Worm (Caenorhabditis elegans) whole organism, L4 larva: ENCODE results near the gene daf-11.

Source experiments
- F37D6.2 ChIP-seq: sonication (generic microtip); optimal IDR thresholded peaks from 2 replicates; lab custom pipeline; 2016; ENCODE audit warnings: mild to moderate bottlenecking, missing genetic modification characterization, missing compliant biosample characterization
- aha-1 ChIP-seq: fragments of 150-350 bp; peaks from one replicate; lab custom pipeline; 2014; ENCODE audit warnings: missing biosample characterization, missing genetic modification characterization
- arid-1 ChIP-seq: fragments of 200-800 bp; sonication (Bioruptor generic); conservative IDR thresholded peaks from 2 replicates; pipeline ENCODE4 v1.3.6; 2022; ENCODE audit warnings: missing genetic modification reagents, missing genetic modification characterization, missing compliant biosample characterization
- ceh-32 ChIP-seq: sonication (generic microtip); optimal IDR thresholded peaks from 2 replicates; lab custom pipeline; 2016; ENCODE audit warnings: mild to moderate bottlenecking, missing genetic modification characterization, missing compliant biosample characterization; ENCODE audit not compliant: poor library complexity
- ceh-62 ChIP-seq: sonication (generic microtip); optimal IDR thresholded peaks from 2 replicates; lab custom pipeline; 2017; ENCODE audit warnings: missing biosample characterization, missing genetic modification characterization
- ceh-82 ChIP-seq: sonication (generic microtip); optimal IDR thresholded peaks from 2 replicates; lab custom pipeline; 2017; ENCODE audit warnings: missing biosample characterization, missing genetic modification characterization
- ces-1 ChIP-seq: fragments of 150-350 bp; sonication (generic microtip); optimal IDR thresholded peaks from 4 replicates; lab custom pipeline; 2014; ENCODE audit warnings: missing biosample characterization, missing genetic modification reagents, missing genetic modification characterization
- cey-2 ChIP-seq: sonication (generic microtip); optimal IDR thresholded peaks from 3 replicates; lab custom pipeline; 2017; ENCODE audit warnings: missing genetic modification characterization, mild to moderate bottlenecking, missing compliant biosample characterization, antibody characterized with exemption, borderline replicate concordance; ENCODE audit not compliant: insufficient read depth
- dmd-6 ChIP-seq: fragments of 200-800 bp; sonication (Bioruptor generic); IDR thresholded peaks from 2 replicates; pipeline ENCODE4 v1.3.6; 2022; ENCODE audit warnings: missing genetic modification reagents, missing genetic modification characterization, missing compliant biosample characterization
- dve-1 ChIP-seq: sonication (generic microtip); optimal IDR thresholded peaks from 2 replicates; lab custom pipeline; 2017; ENCODE audit warnings: antibody characterized with exemption, mild to moderate bottlenecking, missing genetic modification characterization, missing compliant biosample characterization; ENCODE audit not compliant: insufficient read depth
- egl-27 ChIP-seq: sonication (generic microtip); optimal IDR thresholded peaks from 3 replicates; lab custom pipeline; 2017; ENCODE audit warnings: missing biosample characterization, missing genetic modification reagents, missing genetic modification characterization
- fkh-10 ChIP-seq: fragments of 150-350 bp; optimal IDR thresholded peaks from 2 replicates; lab custom pipeline; 2014; ENCODE audit warnings: missing biosample characterization, missing genetic modification reagents, missing genetic modification characterization
- hlh-11 ChIP-seq: fragments of 200-800 bp; sonication (Bioruptor generic); optimal IDR thresholded peaks from 2 replicates; lab custom pipeline; 2018; ENCODE audit warnings: mild to moderate bottlenecking, missing genetic modification characterization, missing compliant biosample characterization
- lim-7 ChIP-seq: fragments of 200-800 bp; sonication (Bioruptor generic); IDR thresholded peaks from 2 replicates; pipeline ENCODE4 v1.3.6; 2022; ENCODE audit warnings: missing genetic modification characterization, missing compliant biosample characterization
- lin-13 ChIP-seq: fragments of 150-350 bp; optimal IDR thresholded peaks from 2 replicates; lab custom pipeline; 2014; ENCODE audit warnings: missing biosample characterization, missing genetic modification reagents, missing genetic modification characterization
- lin-29 ChIP-seq: fragments of 200-800 bp; sonication (Bioruptor generic); IDR thresholded peaks from 2 replicates; pipeline ENCODE4 v1.3.6; 2022; ENCODE audit warnings: missing genetic modification reagents, missing genetic modification characterization, missing compliant biosample characterization
- mes-2 ChIP-seq: sonication (generic microtip); optimal IDR thresholded peaks from 2 replicates; lab custom pipeline; 2016; ENCODE audit warnings: missing genotype, mild to moderate bottlenecking, missing genetic modification characterization, missing compliant biosample characterization; ENCODE audit not compliant: poor library complexity, severe bottlenecking
- nhr-10 ChIP-seq: fragments of 150-350 bp; optimal IDR thresholded peaks from 2 replicates; lab custom pipeline; 2014; ENCODE audit warnings: missing biosample characterization, missing genetic modification characterization
- nhr-11 ChIP-seq: fragments of 150-350 bp; optimal IDR thresholded peaks from 2 replicates; lab custom pipeline; 2014; ENCODE audit warnings: missing biosample characterization, missing genetic modification characterization
- nhr-28 ChIP-seq: fragments of 150-350 bp; optimal IDR thresholded peaks from 2 replicates; lab custom pipeline; 2014; ENCODE audit warnings: missing biosample characterization, missing genetic modification characterization
- nhr-42 ChIP-seq: fragments of 200-800 bp; sonication (Bioruptor generic); IDR thresholded peaks from 2 replicates; pipeline ENCODE4 v1.3.6; 2022; ENCODE audit warnings: missing genetic modification characterization, missing compliant biosample characterization
- php-3 ChIP-seq: fragments of 200-800 bp; sonication (Bioruptor generic); IDR thresholded peaks from 2 replicates; pipeline ENCODE4 v1.3.6; 2022; ENCODE audit warnings: missing genetic modification reagents, missing genetic modification characterization, missing compliant biosample characterization
- pqm-1 ChIP-seq: sonication (generic microtip); optimal IDR thresholded peaks from 2 replicates; lab custom pipeline; 2017; ENCODE audit warnings: missing biosample characterization, missing genetic modification characterization
- skn-1 ChIP-seq: fragments of 150-350 bp; optimal IDR thresholded peaks from 2 replicates; lab custom pipeline; 2014; ENCODE audit warnings: missing biosample characterization, missing genetic modification characterization
- snpc-1.2 ChIP-seq: fragments of 200-800 bp; sonication (Bioruptor generic); IDR thresholded peaks from 2 replicates; pipeline ENCODE4 v1.3.6; 2022; ENCODE audit warnings: missing genetic modification reagents, missing genetic modification characterization, missing compliant biosample characterization
- unc-130 ChIP-seq: sonication (generic microtip); optimal IDR thresholded peaks from 2 replicates; lab custom pipeline; 2016; ENCODE audit warnings: missing genetic modification reagents, missing genetic modification characterization, missing compliant biosample characterization
- unc-62 ChIP-seq, 3 experiments: fragments of 150-350 bp in 1 of 3; sonication (generic microtip); optimal IDR thresholded peaks in 2 of 3; peaks in 1 of 3; 1 replicate in 1 of 3; 2 replicates in 2 of 3; lab custom pipeline; 2014 to 2017; ENCODE audit warnings: missing biosample characterization in 3 of 3, missing genetic modification characterization in 3 of 3, missing genetic modification reagents in 3 of 3, missing genotype in 1 of 3
- zag-1 ChIP-seq: fragments of 150-350 bp; optimal IDR thresholded peaks from 2 replicates; lab custom pipeline; 2014; ENCODE audit warnings: missing biosample characterization, missing genetic modification characterization
- zfp-2 ChIP-seq: sonication (generic microtip); optimal IDR thresholded peaks from 2 replicates; lab custom pipeline; 2016; ENCODE audit warnings: mild to moderate bottlenecking, missing genetic modification characterization, missing compliant biosample characterization
- zfp-3 ChIP-seq: fragments of 200-800 bp; sonication (Bioruptor generic); conservative IDR thresholded peaks from 2 replicates; pipeline ENCODE4 v1.3.6; 2022; ENCODE audit warnings: missing genetic modification reagents, missing genetic modification characterization, missing compliant biosample characterization
- zip-11 ChIP-seq: fragments of 200-800 bp; sonication (Bioruptor generic); IDR thresholded peaks from 2 replicates; pipeline ENCODE4 v1.3.6; 2022; ENCODE audit warnings: missing genetic modification characterization, missing compliant biosample characterization

daf-11 gene

DNA sequence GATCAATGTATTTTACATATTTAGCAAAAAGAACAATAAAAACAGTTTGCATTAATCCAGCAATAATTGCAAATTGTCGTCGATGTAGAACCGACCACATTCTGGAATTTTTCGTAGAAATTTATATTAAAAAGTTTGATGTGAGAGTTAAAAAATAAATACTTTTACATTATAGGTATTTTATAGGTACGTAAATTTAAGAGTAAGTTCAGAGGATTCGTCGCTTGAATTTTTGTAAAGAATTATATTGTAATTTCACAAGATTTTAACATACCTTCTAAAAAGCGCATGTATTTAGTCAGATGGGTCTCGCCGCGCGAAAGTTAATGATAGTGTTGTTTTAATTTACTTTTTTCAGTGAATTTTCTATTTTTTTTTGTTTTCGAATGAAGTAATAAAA, 4.2 kb upstream of the daf-11 start, which contains the start of gene rhr-2:
Gene rhr-2 (minus strand): TSS at position 101 of the 400 bp plus-strand sequence.
- TF ChIP-seq nhr-42 (no peak), lin-29 (GFP tag; lab: Robert Waterston, UW) (no peak), nhr-10 (tag; lab: Kevin White, UChicago) (no peak), nhr-11 (tag; lab: Kevin White, UChicago) (no peak), dve-1 (tag; lab: Kevin White, UChicago) (no peak), unc-130 (no peak), nhr-28 (no peak), skn-1 (tag; lab: Kevin White, UChicago) (no peak), cey-2 (tag; lab: Kevin White, UChicago) (no peak), zfp-2 (tag; lab: Kevin White, UChicago) (no peak), arid-1 (GFP tag; lab: Robert Waterston, UW) (no peak)

ce11 chrV:11722858-11723257, 3.0 kb downstream of the daf-11 start:
- TF ChIP-seq aha-1 (tag; lab: Kevin White, UChicago) = peak; percentile 61
- no peak for TF ChIP-seq zfp-3 (GFP tag; lab: Robert Waterston, UW)

- TF ChIP-seq php-3 (GFP tag; lab: Robert Waterston, UW) (peak; percentile 66; the same call in 1 of the 2 replicates), pqm-1 (tag; lab: Kevin White, UChicago) (peak; percentile 83), dmd-6 (no peak; the same call in 1 of the 2 replicates), egl-27 (no peak), nhr-28 (peak; percentile 37), unc-62 (GFP tag; optimal IDR thresholded peaks at IDR 0.05 in 1 of 2; lab: Kevin White, UChicago) (peak in 1 of 2 experiments; percentile 36), unc-62 (tag; optimal IDR thresholded peaks at IDR 0.05; lab: Kevin White, UChicago) (no peak)
These were observed 8.9 kb downstream of the daf-11 start for ce11 chrV:11716930-11717329.

DNA sequence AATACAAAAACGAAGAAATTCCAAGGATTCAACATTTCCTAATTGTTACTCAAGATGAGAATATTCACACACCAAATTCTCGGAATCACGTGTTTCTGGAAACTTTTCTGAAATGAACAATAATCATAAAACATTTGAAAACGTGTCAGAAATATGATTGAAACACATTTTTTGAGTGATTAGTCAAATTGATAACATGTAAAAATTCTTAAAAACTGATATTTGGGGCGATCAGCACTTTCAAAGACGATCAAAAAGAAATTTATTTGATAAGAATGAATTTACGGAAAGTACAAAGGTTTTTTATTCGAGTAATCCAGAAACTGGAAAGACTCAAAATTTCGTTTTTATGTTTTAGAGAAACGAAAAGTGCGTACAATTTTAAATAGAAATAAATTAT, 10.1 kb downstream of the daf-11 start, which contains the start of gene tre-3:
Gene tre-3 (minus strand): TSS at position 107 of the 400 bp plus-strand sequence.
- TF ChIP-seq lin-13 = no peak
- TF ChIP-seq F37D6.2 (tag; lab: Kevin White, UChicago) = no peak
- TF ChIP-seq hlh-11 (tag; lab: Kevin White, UChicago) = no peak
- no peak for TF ChIP-seq ceh-82 (tag; lab: Kevin White, UChicago)
- no peak for TF ChIP-seq lim-7 (GFP tag; lab: Robert Waterston, UW)
- no peak for TF ChIP-seq ces-1 (GFP tag; lab: Kevin White, UChicago)
- TF ChIP-seq zip-11 (GFP tag; lab: Robert Waterston, UW) = no peak
- no peak for TF ChIP-seq fkh-10
- peak; percentile 12 for TF ChIP-seq nhr-28
- TF ChIP-seq zag-1 = no peak
- TF ChIP-seq dmd-6 = peak; percentile 51; the same call in 1 of the 2 replicates
- peak; percentile 8 for TF ChIP-seq pqm-1 (tag; lab: Kevin White, UChicago)
- no peak for TF ChIP-seq ceh-62 (tag; lab: Kevin White, UChicago)
- peak in 1 of 2 experiments; percentile 27 for TF ChIP-seq unc-62 (GFP tag; optimal IDR thresholded peaks at IDR 0.05 in 1 of 2; lab: Kevin White, UChicago)
- TF ChIP-seq unc-62 (tag; optimal IDR thresholded peaks at IDR 0.05; lab: Kevin White, UChicago) = no peak

- TF ChIP-seq snpc-1.2 (GFP tag; lab: Robert Waterston, UW) (no peak), ceh-32 (tag; lab: Kevin White, UChicago) (peak; percentile 85), fkh-10 (no peak)
These were observed 14.1 kb downstream of the daf-11 start for ce11 chrV:11711751-11712150.

ce11 chrV:11706353-11706752, 19.5 kb downstream of the daf-11 start:
- peak; percentile 83 for TF ChIP-seq ceh-32 (tag; lab: Kevin White, UChicago)
- TF ChIP-seq mes-2 (tag; lab: Kevin White, UChicago) = no peak
